Fruit fly (Drosophila melanogaster): ENCODE data around the gene sordd1.
A peak's percentile ranks its signal among the peaks of the same experiment; 100 is the strongest.

sordd1 gene

DNA sequence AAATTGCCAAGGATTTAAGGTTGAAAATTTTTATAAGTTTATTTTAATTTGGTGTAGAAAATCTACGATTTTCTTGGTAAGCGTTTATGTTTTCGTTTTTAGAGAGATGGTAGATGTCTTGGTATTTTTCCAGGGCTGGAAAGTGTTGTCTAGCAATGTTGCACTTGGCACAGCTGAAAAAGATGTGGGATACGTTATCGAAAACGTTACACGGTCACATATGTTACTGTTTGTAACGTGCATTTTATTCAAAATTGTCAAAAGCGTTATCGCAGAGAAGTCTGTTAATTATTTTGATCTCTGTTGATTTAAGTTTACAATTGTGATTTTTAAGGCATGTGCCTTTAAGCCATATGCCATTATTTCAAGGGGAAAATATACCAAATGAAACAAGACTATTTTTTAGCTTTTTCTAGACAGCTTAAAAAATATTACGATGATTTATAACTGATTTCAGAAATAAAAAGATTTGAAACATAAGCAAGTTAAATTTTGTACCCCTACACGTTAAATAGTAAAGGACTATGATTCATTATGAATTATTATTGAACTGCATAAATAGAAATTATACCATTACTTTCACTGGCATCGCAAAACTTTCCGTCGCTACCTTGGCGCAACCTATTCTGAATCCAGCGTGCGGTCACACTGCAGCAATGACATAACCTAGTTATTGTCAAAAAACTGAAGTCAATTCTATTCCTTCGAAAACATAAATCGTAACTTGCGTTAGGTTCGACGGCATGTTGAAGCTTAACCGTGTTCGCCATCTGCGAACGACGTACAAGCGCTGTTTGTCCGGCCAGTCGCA is 10.2 kb downstream of the sordd1 start, which contains the start of the genes Paf-AHalpha and mRpS30 (continued):
- no peak for TF ChIP-seq fd3F (GFP tag; optimal IDR thresholded peaks at IDR 0.05)
- TF ChIP-seq H15 (GFP tag; IDR thresholded peaks at IDR 0.05) = no peak
- peak; percentile 14; the same call in 1 of the 2 replicates for TF ChIP-seq Scr (GFP tag; IDR thresholded peaks at IDR 0.05; ENCODE audit: partially characterized antibody)
- no peak for TF ChIP-seq CG12299 (tag; optimal IDR thresholded peaks at IDR 0.05)
- no peak for TF ChIP-seq Mrtf (GFP tag; IDR thresholded peaks at IDR 0.05)
- TF ChIP-seq CG7839 (tag; optimal IDR thresholded peaks at IDR 0.05) = no peak
- no peak for TF ChIP-seq Awh (GFP tag; IDR thresholded peaks at IDR 0.05)
- no peak for TF ChIP-seq phol (tag; optimal IDR thresholded peaks at IDR 0.05)
- TF ChIP-seq Adf1 (GFP tag; IDR thresholded peaks at IDR 0.05) = no peak
- no peak for TF ChIP-seq CG17328 (GFP tag; IDR thresholded peaks at IDR 0.05)
- no peak for TF ChIP-seq chn (GFP tag; optimal IDR thresholded peaks at IDR 0.05)
- no peak for TF ChIP-seq otp (GFP tag; IDR thresholded peaks at IDR 0.05)
- no peak for TF ChIP-seq zen2 (GFP tag; IDR thresholded peaks at IDR 0.05; ENCODE audit: partially characterized antibody)
- peak; percentile 98 for TF ChIP-seq CG2116 (GFP tag; optimal IDR thresholded peaks at IDR 0.05)
- no peak for TF ChIP-seq fd96Cb (tag; optimal IDR thresholded peaks at IDR 0.05)
- no peak for TF ChIP-seq CG43689 (GFP tag; IDR thresholded peaks at IDR 0.05)
- TF ChIP-seq vvl (GFP tag; IDR thresholded peaks at IDR 0.05) = peak; percentile 25; the same call in 1 of the 2 replicates
- no peak for TF ChIP-seq CG11093 (GFP tag; IDR thresholded peaks at IDR 0.05)
- TF ChIP-seq CG14965 (GFP tag; optimal IDR thresholded peaks at IDR 0.05; ENCODE audit: borderline replicate concordance) = no peak
- TF ChIP-seq amos (GFP tag; IDR thresholded peaks at IDR 0.05; ENCODE audit: partially characterized antibody) = peak; percentile 14; the same call in 1 of the 2 replicates
- no peak for TF ChIP-seq CG11560 (tag; IDR thresholded peaks at IDR 0.05)
- TF ChIP-seq disco-r (GFP tag; optimal IDR thresholded peaks at IDR 0.05) = no peak
- no peak for TF ChIP-seq Hey (tag; optimal IDR thresholded peaks at IDR 0.05)
- TF ChIP-seq lola (GFP tag; optimal IDR thresholded peaks at IDR 0.05) = no peak
- TF ChIP-seq da (GFP tag; optimal IDR thresholded peaks at IDR 0.05) = no peak
- no peak for TF ChIP-seq cwo (GFP tag; optimal IDR thresholded peaks at IDR 0.05)
- TF ChIP-seq CG10565 (GFP tag; optimal IDR thresholded peaks at IDR 0.05) = no peak
- TF ChIP-seq CG31224 (GFP tag; IDR thresholded peaks at IDR 0.05) = no peak
- peak in 1 of 2 experiments; percentile 3 for TF ChIP-seq dpn (GFP tag; optimal IDR thresholded peaks at IDR 0.05)
- TF ChIP-seq CG17802 (tag; optimal IDR thresholded peaks at IDR 0.05) = no peak
- no peak for TF ChIP-seq CG13287 (GFP tag; IDR thresholded peaks at IDR 0.05; ENCODE audit: partially characterized antibody)
- TF ChIP-seq tgo (GFP tag; IDR thresholded peaks at IDR 0.05) = no peak
- no peak for TF ChIP-seq Poxn (GFP tag; IDR thresholded peaks at IDR 0.05)
- no peak for TF ChIP-seq az2 (GFP tag; optimal IDR thresholded peaks at IDR 0.05)
- no peak for TF ChIP-seq esg (GFP tag; conservative IDR thresholded peaks at IDR 0.05)
- no peak for TF ChIP-seq TFAM (GFP tag; optimal IDR thresholded peaks at IDR 0.05)
- no peak for TF ChIP-seq CG1832 (GFP tag; optimal IDR thresholded peaks at IDR 0.05)
- no peak for TF ChIP-seq CG18599 (GFP tag; optimal IDR thresholded peaks at IDR 0.05)
- TF ChIP-seq croc (GFP tag; conservative IDR thresholded peaks at IDR 0.05) = no peak
- TF ChIP-seq bowl (GFP tag; IDR thresholded peaks at IDR 0.05) = no peak
- no peak for TF ChIP-seq bab2 (GFP tag; optimal IDR thresholded peaks at IDR 0.05)
- TF ChIP-seq CHES-1-like (GFP tag; optimal IDR thresholded peaks at IDR 0.05) = no peak
- no peak for TF ChIP-seq CG34422 (GFP tag; IDR thresholded peaks at IDR 0.05)
- TF ChIP-seq Dip2 (GFP tag; IDR thresholded peaks at IDR 0.05) = no peak
- no peak for TF ChIP-seq CG31388 (GFP tag; optimal IDR thresholded peaks at IDR 0.05)
- TF ChIP-seq CG2202 (tag; optimal IDR thresholded peaks at IDR 0.05) = no peak
- TF ChIP-seq CG13894 (tag; optimal IDR thresholded peaks at IDR 0.05) = no peak
- TF ChIP-seq vnd (GFP tag; IDR thresholded peaks at IDR 0.05; ENCODE audit: partially characterized antibody) = no peak
- no peak for TF ChIP-seq Doc2 (GFP tag; IDR thresholded peaks at IDR 0.05)
